Fruit fly (Drosophila melanogaster) whole organism, adult: ENCODE measurements around the gene CG42590.

Experiments used
- CG11617 ChIP-seq: fragments of 200-800 bp; sonication (Bioruptor generic); optimal IDR thresholded peaks from 2 replicates; lab custom pipeline; 2017; ENCODE audit warnings: mild to moderate bottlenecking, missing biosample characterization, missing genetic modification reagents, missing genetic modification characterization
- CG12768 ChIP-seq: fragments of 200-800 bp; sonication (Bioruptor generic); optimal IDR thresholded peaks from 2 replicates; lab custom pipeline; 2017; ENCODE audit warnings: missing biosample characterization, missing genetic modification characterization, mild to moderate bottlenecking, moderate library complexity, missing genetic modification reagents
- CG14711 ChIP-seq: fragments of 200-800 bp; sonication (Bioruptor generic); optimal IDR thresholded peaks from 2 replicates; lab custom pipeline; 2018; ENCODE audit warnings: missing biosample characterization, mild to moderate bottlenecking, missing genetic modification characterization, moderate library complexity
- CG1620 ChIP-seq: fragments of 200-800 bp; sonication (Bioruptor generic); optimal IDR thresholded peaks from 2 replicates; lab custom pipeline; 2016; ENCODE audit warnings: missing biosample characterization, missing genetic modification characterization
- CG33017 ChIP-seq: fragments of 200-800 bp; sonication (Bioruptor generic); optimal IDR thresholded peaks from 2 replicates; lab custom pipeline; 2018; ENCODE audit warnings: missing biosample characterization, mild to moderate bottlenecking, missing genetic modification characterization, moderate library complexity
- CG5204 ChIP-seq: fragments of 200-800 bp; sonication (Bioruptor generic); optimal IDR thresholded peaks from 2 replicates; lab custom pipeline; 2016; ENCODE audit warnings: missing biosample characterization, missing genetic modification characterization
- CG7045 ChIP-seq: fragments of 200-800 bp; sonication (Bioruptor generic); optimal IDR thresholded peaks from 2 replicates; lab custom pipeline; 2017; ENCODE audit warnings: missing biosample characterization, mild to moderate bottlenecking, missing genetic modification characterization
- CG7101 ChIP-seq: fragments of 200-800 bp; sonication (Bioruptor generic); optimal IDR thresholded peaks from 2 replicates; lab custom pipeline; 2018; ENCODE audit warnings: missing biosample characterization, mild to moderate bottlenecking, missing genetic modification characterization, moderate library complexity
- Clk ChIP-seq: fragments of 200-800 bp; sonication (Bioruptor generic); optimal IDR thresholded peaks from 2 replicates; lab custom pipeline; 2017; ENCODE audit warnings: missing biosample characterization, missing genetic modification characterization
- Crg-1 ChIP-seq: fragments of 200-800 bp; sonication (Bioruptor generic); optimal IDR thresholded peaks from 2 replicates; lab custom pipeline; 2016; ENCODE audit warnings: missing biosample characterization, missing genetic modification characterization
- Hr96 ChIP-seq: fragments of 200-800 bp; sonication (Bioruptor generic); optimal IDR thresholded peaks from 2 replicates; lab custom pipeline; 2016; ENCODE audit warnings: missing biosample characterization, missing genetic modification characterization
- Mnt ChIP-seq: fragments of 200-800 bp; sonication (Bioruptor generic); optimal IDR thresholded peaks from 2 replicates; lab custom pipeline; 2016; ENCODE audit warnings: missing biosample characterization, mild to moderate bottlenecking, missing genetic modification characterization
- bab1 ChIP-seq: fragments of 200-800 bp; sonication (Bioruptor generic); optimal IDR thresholded peaks from 3 replicates; lab custom pipeline; 2019; ENCODE audit warnings: missing biosample characterization, mild to moderate bottlenecking, missing genetic modification characterization, moderate library complexity
- cic ChIP-seq: fragments of 200-800 bp; sonication (Bioruptor generic); optimal IDR thresholded peaks from 2 replicates; lab custom pipeline; 2017; ENCODE audit warnings: missing biosample characterization, mild to moderate bottlenecking, missing genetic modification characterization, moderate library complexity
- cnc ChIP-seq, 2 experiments: fragments of >200 bp; optimal IDR thresholded peaks; 2 replicates each; lab custom pipeline; 2017
- kay ChIP-seq: fragments of 200-800 bp; sonication (Bioruptor generic); peaks from one replicate; lab custom pipeline; 2016; ENCODE audit warnings: missing biosample characterization, missing genetic modification characterization, borderline replicate concordance
- ovo ChIP-seq: fragments of 200-800 bp; sonication (Bioruptor generic); optimal IDR thresholded peaks from 2 replicates; lab custom pipeline; 2016; ENCODE audit warnings: missing biosample characterization, missing genetic modification characterization
- pad ChIP-seq: fragments of 200-800 bp; sonication (Bioruptor generic); optimal IDR thresholded peaks from 3 replicates; lab custom pipeline; 2017; ENCODE audit warnings: missing biosample characterization, missing genetic modification characterization, mild to moderate bottlenecking, moderate library complexity, missing genetic modification reagents
- tj ChIP-seq: fragments of 200-800 bp; sonication (Bioruptor generic); optimal IDR thresholded peaks from 3 replicates; lab custom pipeline; 2017; ENCODE audit warnings: missing biosample characterization, mild to moderate bottlenecking, missing genetic modification characterization, moderate library complexity
- toe ChIP-seq: fragments of 200-800 bp; sonication (Bioruptor generic); optimal IDR thresholded peaks from 2 replicates; lab custom pipeline; 2016; ENCODE audit warnings: missing biosample characterization, missing genetic modification characterization

The CG42590 gene

dm6 chr3L:8024278-8025140 lies 44.6 kb downstream of the CG42590 start:
- TF ChIP-seq CG33017 (peak; percentile 43), bab1 (peak; percentile 77), CG1620 (peak; percentile 32), Clk (GFP tag; lab: Kevin White, UChicago) (peak; percentile 40), cic (no peak), tj (GFP tag; lab: Kevin White, UChicago) (peak; percentile 95), CG12768 (GFP tag; lab: Kevin White, UChicago) (peak; percentile 17), CG11617 (peak; percentile 37), kay (GFP tag; lab: Kevin White, UChicago) (no peak), Crg-1 (GFP tag; lab: Kevin White, UChicago) (no peak), Hr96 (GFP tag; lab: Kevin White, UChicago) (no peak), toe (GFP tag; lab: Kevin White, UChicago) (no peak), CG5204 (GFP tag; lab: Kevin White, UChicago) (peak; percentile 4), CG14711 (tag; lab: Kevin White, UChicago) (peak; percentile 67), ovo (GFP tag; lab: Kevin White, UChicago) (no peak), Mnt (GFP tag; lab: Kevin White, UChicago) (no peak), pad (GFP tag; lab: Kevin White, UChicago) (peak; percentile 40), CG7101 (tag; lab: Kevin White, UChicago) (peak; percentile 46), CG7045 (peak; percentile 66), cnc (optimal IDR thresholded peaks at IDR 0.05; lab: Kevin White, UChicago) (no peak)

- no peak for TF ChIP-seq Crg-1 (GFP tag; lab: Kevin White, UChicago)
- TF ChIP-seq toe (GFP tag; lab: Kevin White, UChicago) = no peak
- TF ChIP-seq tj (GFP tag; lab: Kevin White, UChicago) = peak; percentile 7
- no peak for TF ChIP-seq cnc (optimal IDR thresholded peaks at IDR 0.05; lab: Kevin White, UChicago)
- TF ChIP-seq CG7101 (tag; lab: Kevin White, UChicago) = peak; percentile 32
- TF ChIP-seq bab1 = no peak
- TF ChIP-seq CG33017 = peak; percentile 60
- TF ChIP-seq CG5204 (GFP tag; lab: Kevin White, UChicago) = no peak
- no peak for TF ChIP-seq pad (GFP tag; lab: Kevin White, UChicago)
- peak; percentile 50 for TF ChIP-seq CG7045
- TF ChIP-seq CG12768 (GFP tag; lab: Kevin White, UChicago) = peak; percentile 28
- TF ChIP-seq CG14711 (tag; lab: Kevin White, UChicago) = peak; percentile 12
- no peak for TF ChIP-seq Clk (GFP tag; lab: Kevin White, UChicago)
- peak; percentile 24 for TF ChIP-seq ovo (GFP tag; lab: Kevin White, UChicago)
- TF ChIP-seq CG11617 = peak; percentile 15
- peak; percentile 23 for TF ChIP-seq cic
- peak; percentile 82 for TF ChIP-seq kay (GFP tag; lab: Kevin White, UChicago)
- TF ChIP-seq CG1620 = no peak
- TF ChIP-seq Mnt (GFP tag; lab: Kevin White, UChicago) = no peak
Observed at dm6 chr3L:8018665-8019070, 50.4 kb downstream of the CG42590 start.
